Worm (Caenorhabditis elegans) whole organism, L1 larva: Measurements from ENCODE around the gene F58B4.3.

Experiments used
- alr-1 ChIP-seq: fragments of 200-800 bp; sonication (Bioruptor generic); optimal IDR thresholded peaks from 2 replicates; lab custom pipeline; 2018; ENCODE audit warnings: borderline replicate concordance, mild to moderate bottlenecking, missing genetic modification characterization, missing compliant biosample characterization
- ama-1 ChIP-seq: fragments of 150-350 bp; optimal IDR thresholded peaks from 2 replicates; lab custom pipeline; 2014
- blmp-1 ChIP-seq: fragments of 150-350 bp; optimal IDR thresholded peaks from 2 replicates; lab custom pipeline; 2014; ENCODE audit warnings: missing biosample characterization, missing genetic modification characterization
- ceh-90 ChIP-seq: sonication (generic microtip); optimal IDR thresholded peaks from 2 replicates; lab custom pipeline; 2016; ENCODE audit warnings: missing genetic modification characterization, missing compliant biosample characterization
- dpl-1 ChIP-seq, 3 experiments: fragments of 150-350 bp in 2 of 3; sonication (generic microtip) in 1 of 3; optimal IDR thresholded peaks; 2 replicates each; lab custom pipeline; 2014 to 2017; ENCODE audit warnings: missing biosample characterization in 3 of 3, missing genetic modification characterization in 3 of 3, missing genetic modification reagents in 3 of 3
- dsc-1 ChIP-seq: sonication (generic microtip); optimal IDR thresholded peaks from 2 replicates; lab custom pipeline; 2016; ENCODE audit warnings: mild to moderate bottlenecking, missing genetic modification characterization, missing compliant biosample characterization
- efl-1 ChIP-seq, 4 experiments: fragments of 150-350 bp; optimal IDR thresholded peaks in 3 of 4; peaks in 1 of 4; 1 replicate in 1 of 4; 2 replicates in 3 of 4; lab custom pipeline; 2014; ENCODE audit warnings: missing biosample characterization in 2 of 4, missing genetic modification characterization in 2 of 4, missing genetic modification reagents in 2 of 4
- egl-27 ChIP-seq, 2 experiments: fragments of 150-350 bp in 1 of 2; sonication (generic microtip); optimal IDR thresholded peaks; 3 replicates each; lab custom pipeline; 2017 to 2018; ENCODE audit warnings: missing biosample characterization in 2 of 2, missing genetic modification characterization in 2 of 2, missing genetic modification reagents in 2 of 2
- fkh-8 ChIP-seq: sonication (generic microtip); optimal IDR thresholded peaks from 2 replicates; lab custom pipeline; 2016; ENCODE audit warnings: mild to moderate bottlenecking, missing genetic modification characterization, missing compliant biosample characterization
- fos-1 ChIP-seq: fragments of 150-350 bp; optimal IDR thresholded peaks from 2 replicates; lab custom pipeline; 2014; ENCODE audit warnings: missing biosample characterization, missing genetic modification characterization
- hlh-17 ChIP-seq: fragments of 200-800 bp; sonication (Bioruptor generic); optimal IDR thresholded peaks from 2 replicates; lab custom pipeline; 2018; ENCODE audit warnings: missing genetic modification characterization, mild to moderate bottlenecking, missing compliant biosample characterization, moderate library complexity, borderline replicate concordance
- hpl-2 ChIP-seq: fragments of 150-350 bp; optimal IDR thresholded peaks from 2 replicates; lab custom pipeline; 2014; ENCODE audit warnings: missing biosample characterization, missing genetic modification reagents, missing genetic modification characterization
- irx-1 ChIP-seq: sonication (generic microtip); optimal IDR thresholded peaks from 2 replicates; lab custom pipeline; 2016; ENCODE audit warnings: missing genetic modification characterization, missing compliant biosample characterization
- lin-14 ChIP-seq: fragments of 200-800 bp; sonication (Bioruptor generic); optimal IDR thresholded peaks from 2 replicates; lab custom pipeline; 2018; ENCODE audit warnings: mild to moderate bottlenecking, missing genetic modification characterization, moderate library complexity, missing compliant biosample characterization
- lir-3 ChIP-seq: sonication (generic microtip); optimal IDR thresholded peaks from 2 replicates; lab custom pipeline; 2016; ENCODE audit warnings: mild to moderate bottlenecking, missing genetic modification characterization, moderate library complexity, missing compliant biosample characterization; ENCODE audit not compliant: poor library complexity
- mdl-1 ChIP-seq, 2 experiments: fragments of 150-350 bp; optimal IDR thresholded peaks; 2 replicates each; lab custom pipeline; 2014 to 2017; ENCODE audit warnings: missing biosample characterization in 2 of 2, missing genetic modification characterization in 2 of 2, inconsistent platforms in 1 of 2
- nhr-47 ChIP-seq: sonication (generic microtip); optimal IDR thresholded peaks from 2 replicates; lab custom pipeline; 2016; ENCODE audit warnings: mild to moderate bottlenecking, missing genetic modification characterization, moderate library complexity, missing compliant biosample characterization
- nhr-71 ChIP-seq: sonication (generic microtip); optimal IDR thresholded peaks from 2 replicates; lab custom pipeline; 2016; ENCODE audit warnings: mild to moderate bottlenecking, missing genetic modification characterization, moderate library complexity, missing compliant biosample characterization
- nhr-84 ChIP-seq: sonication (generic microtip); optimal IDR thresholded peaks from 2 replicates; lab custom pipeline; 2017; ENCODE audit warnings: missing biosample characterization, missing genetic modification characterization
- nhr-85 ChIP-seq: sonication (generic microtip); peaks from one replicate; lab custom pipeline; 2016; ENCODE audit warnings: missing genetic modification characterization, inconsistent platforms, missing compliant biosample characterization
- nhr-90 ChIP-seq: sonication (generic microtip); optimal IDR thresholded peaks from 2 replicates; lab custom pipeline; 2016; ENCODE audit warnings: mild to moderate bottlenecking, missing genetic modification characterization, missing compliant biosample characterization; ENCODE audit not compliant: poor library complexity
- pag-3 ChIP-seq: sonication (generic microtip); optimal IDR thresholded peaks from 2 replicates; lab custom pipeline; 2017; ENCODE audit warnings: missing genetic modification characterization, mild to moderate bottlenecking, missing compliant biosample characterization, antibody characterized with exemption, borderline replicate concordance; ENCODE audit not compliant: insufficient read depth
- rnt-1 ChIP-seq: sonication (generic microtip); optimal IDR thresholded peaks from 2 replicates; lab custom pipeline; 2016; ENCODE audit warnings: mild to moderate bottlenecking, missing genetic modification characterization, moderate library complexity, missing compliant biosample characterization
- snu-23 ChIP-seq: sonication (generic microtip); optimal IDR thresholded peaks from 2 replicates; lab custom pipeline; 2016; ENCODE audit warnings: missing genetic modification characterization, missing compliant biosample characterization
- sox-4 ChIP-seq: sonication (generic microtip); optimal IDR thresholded peaks from 2 replicates; lab custom pipeline; 2016; ENCODE audit warnings: missing genetic modification characterization, missing compliant biosample characterization
- sup-37 ChIP-seq: fragments of 200-800 bp; sonication (Bioruptor generic); optimal IDR thresholded peaks from 2 replicates; lab custom pipeline; 2018; ENCODE audit warnings: mild to moderate bottlenecking, missing genetic modification characterization, missing compliant biosample characterization
- unc-62 ChIP-seq: fragments of 150-350 bp; optimal IDR thresholded peaks from 2 replicates; lab custom pipeline; 2014; ENCODE audit warnings: missing biosample characterization, missing genetic modification reagents, missing genetic modification characterization
- zip-4 ChIP-seq: fragments of 200-800 bp; sonication (Bioruptor generic); optimal IDR thresholded peaks from 2 replicates; lab custom pipeline; 2018; ENCODE audit warnings: mild to moderate bottlenecking, missing genetic modification characterization, moderate library complexity, missing compliant biosample characterization

Gene F58B4.3

DNA sequence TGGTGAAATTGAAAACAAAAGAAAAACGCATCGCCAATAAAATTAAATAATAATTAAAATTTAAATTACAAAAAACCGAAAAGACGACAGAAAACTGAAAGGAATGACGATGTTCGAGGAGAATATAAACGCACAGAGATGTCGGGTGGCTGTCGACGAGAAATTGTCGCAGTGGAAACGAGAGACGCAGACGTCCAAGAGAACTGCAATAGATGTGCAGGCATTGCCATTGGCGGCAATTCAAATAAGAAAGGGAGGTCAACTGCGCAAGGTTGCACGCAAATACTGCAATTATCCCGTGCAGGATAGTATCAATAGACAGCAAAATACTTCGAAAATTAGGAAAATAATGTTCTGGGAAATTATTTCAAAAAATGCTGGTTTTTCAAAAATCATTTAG lies 32.4 kb upstream of the F58B4.3 start (continued):
- TF ChIP-seq mdl-1 (tag; optimal IDR thresholded peaks at IDR 0.05; lab: Kevin White, UChicago) (peak; percentile 43 to 97), irx-1 (tag; lab: Kevin White, UChicago) (peak; percentile 98), nhr-47 (tag; lab: Kevin White, UChicago) (peak; percentile 99), unc-62 (GFP tag; lab: Kevin White, UChicago) (peak; percentile 54), nhr-84 (tag; lab: Kevin White, UChicago) (peak; percentile 45), nhr-71 (tag; lab: Kevin White, UChicago) (peak; percentile 100)

DNA sequence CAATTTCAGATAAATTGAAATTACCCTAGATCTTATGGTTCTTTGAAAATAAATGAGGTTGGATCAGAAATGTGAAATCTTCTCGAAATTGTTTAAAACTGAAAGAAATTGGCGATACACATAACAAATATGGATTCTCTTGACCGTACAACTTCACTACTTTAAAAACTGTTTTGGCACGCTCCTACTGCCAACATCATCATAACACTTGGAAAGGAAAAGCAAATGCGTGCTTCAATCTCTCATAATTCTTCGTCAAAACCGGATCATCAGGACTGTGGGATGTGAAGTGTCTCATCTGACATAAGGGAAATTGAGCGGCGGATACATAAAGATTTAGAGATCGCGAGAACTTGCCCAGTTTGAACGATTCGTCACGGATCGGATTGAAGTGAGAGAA lies 31.5 kb upstream of the F58B4.3 start, which contains the start of gene F32D8.7:
Gene F32D8.7, plus strand, starts transcription at position 329 of the 400 bp plus-strand sequence.
- TF ChIP-seq ceh-90 (tag; lab: Kevin White, UChicago) (no peak), efl-1 (optimal IDR thresholded peaks at IDR 0.05; lab: Kevin White, UChicago) (no peak), efl-1 (GFP tag; optimal IDR thresholded peaks at IDR 0.05 in 1 of 2; lab: Kevin White, UChicago) (peak in 1 of 2 experiments; percentile 80), blmp-1 (tag; lab: Kevin White, UChicago) (peak; percentile 79), sup-37 (no peak), zip-4 (GFP tag; lab: Kevin White, UChicago) (no peak), pag-3 (no peak), fos-1 (tag; lab: Kevin White, UChicago) (no peak)

DNA sequence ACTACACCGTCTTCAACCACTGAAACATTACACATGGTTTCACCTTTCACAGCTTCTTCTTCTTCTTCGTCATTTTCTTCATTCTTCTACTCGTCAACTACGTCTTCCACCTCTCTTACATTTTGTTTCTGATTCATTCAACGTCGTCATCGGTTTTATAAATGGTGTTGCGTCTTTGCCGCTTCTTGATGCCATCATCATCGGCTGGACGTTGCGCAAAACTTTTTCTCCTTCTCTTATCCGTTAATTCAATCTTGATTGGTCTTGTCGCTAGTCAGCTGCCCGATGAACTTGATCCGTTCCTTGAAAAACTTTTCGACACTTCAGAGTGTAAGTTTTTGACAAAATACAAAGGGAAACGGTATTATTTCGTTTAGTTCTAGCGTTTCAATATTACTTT lies 31.0 kb upstream of the F58B4.3 start:
- TF ChIP-seq nhr-85 (tag; lab: Kevin White, UChicago) (peak; percentile 69), efl-1 (optimal IDR thresholded peaks at IDR 0.05; lab: Kevin White, UChicago) (no peak), efl-1 (GFP tag; optimal IDR thresholded peaks at IDR 0.05 in 1 of 2; lab: Kevin White, UChicago) (peak in 1 of 2 experiments; percentile 80), blmp-1 (tag; lab: Kevin White, UChicago) (peak; percentile 72), lin-14 (GFP tag; lab: Kevin White, UChicago) (peak; percentile 41), hpl-2 (GFP tag; lab: Kevin White, UChicago) (no peak)

DNA sequence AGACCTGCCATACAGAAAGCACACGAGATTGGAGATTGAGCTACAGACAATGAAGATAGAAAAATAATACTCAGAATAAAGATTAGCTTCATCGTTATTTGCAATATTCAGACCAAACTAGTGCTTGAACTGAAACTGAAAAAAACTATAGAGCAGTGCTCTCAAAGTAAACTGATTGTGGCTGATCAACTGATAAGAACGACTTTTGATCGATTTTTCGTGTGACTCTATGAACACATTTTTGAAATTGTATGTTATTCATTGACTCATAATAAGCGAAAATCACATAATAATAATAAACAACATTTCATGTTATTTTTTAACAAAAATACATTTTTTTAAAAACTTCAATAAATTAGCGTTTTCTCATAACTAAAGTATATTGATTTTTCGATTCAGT lies 28.5 kb upstream of the F58B4.3 start, which contains the start of gene spp-16:
Gene spp-16, minus strand, starts transcription at position 179 of the 400 bp plus-strand sequence.
- no peak for TF ChIP-seq dpl-1 (GFP tag; optimal IDR thresholded peaks at IDR 0.05; lab: Kevin White, UChicago)
- TF ChIP-seq efl-1 (optimal IDR thresholded peaks at IDR 0.05; lab: Kevin White, UChicago) = no peak
- peak in 1 of 2 experiments; percentile 48 for TF ChIP-seq efl-1 (GFP tag; optimal IDR thresholded peaks at IDR 0.05 in 1 of 2; lab: Kevin White, UChicago)

DNA sequence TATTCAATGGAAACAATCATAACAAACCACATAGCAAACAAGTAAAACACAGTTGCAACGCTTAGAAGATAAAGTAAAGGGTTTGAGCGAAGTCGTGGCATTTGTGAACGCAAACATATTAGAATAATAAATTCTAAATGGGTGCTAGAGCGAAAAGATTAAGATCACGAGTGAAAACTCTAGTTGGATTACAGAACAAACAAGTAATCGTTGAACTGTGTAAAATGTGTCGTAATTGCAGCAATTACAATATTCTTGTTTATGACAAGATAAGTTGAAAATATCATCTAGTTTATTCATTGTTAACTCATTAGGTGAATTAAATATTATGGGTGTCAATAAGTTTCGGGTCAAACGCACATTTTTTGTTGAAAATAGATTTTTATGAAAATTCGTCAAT lies 26.9 kb upstream of the F58B4.3 start, which contains the start of gene F32D8.8:
Gene F32D8.8, minus strand, starts transcription at position 101 of the 400 bp plus-strand sequence.
- no peak for TF ChIP-seq nhr-90 (tag; lab: Kevin White, UChicago)
- no peak for TF ChIP-seq ama-1
- no peak for TF ChIP-seq lir-3
- TF ChIP-seq sox-4 (tag; lab: Kevin White, UChicago) = no peak
- no peak for TF ChIP-seq hlh-17 (GFP tag; lab: Kevin White, UChicago)
- no peak for TF ChIP-seq alr-1 (tag; lab: Kevin White, UChicago)
- no peak for TF ChIP-seq zip-4 (GFP tag; lab: Kevin White, UChicago)
- no peak for TF ChIP-seq lin-14 (GFP tag; lab: Kevin White, UChicago)
- no peak for TF ChIP-seq rnt-1 (tag; lab: Kevin White, UChicago)
- no peak for TF ChIP-seq egl-27 (tag; optimal IDR thresholded peaks at IDR 0.05; lab: Kevin White, UChicago)
- TF ChIP-seq, all 84 proteins: peak for 0

DNA sequence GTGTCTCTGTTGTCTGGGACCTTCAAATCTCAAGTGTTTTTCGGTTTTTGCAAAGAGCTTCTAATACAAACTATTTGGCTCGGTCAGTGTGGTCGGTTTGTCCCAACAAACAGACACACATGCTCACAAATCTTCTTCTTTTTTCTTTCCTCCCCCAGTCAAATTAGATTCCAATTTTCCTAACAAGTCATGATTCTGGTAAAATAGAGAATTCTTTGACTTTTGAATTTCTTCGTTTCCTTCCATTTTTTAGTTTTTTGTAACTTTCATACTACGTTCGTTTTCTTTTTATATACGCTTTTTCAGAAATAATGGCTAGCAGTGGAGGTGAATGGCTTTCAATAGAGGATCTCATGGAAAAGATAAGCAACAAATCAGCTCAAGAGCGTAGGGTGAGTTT lies 25.9 kb upstream of the F58B4.3 start, which contains the start of gene F32D8.15:
Gene F32D8.15, plus strand, starts transcription at position 301 of the 400 bp plus-strand sequence.
- TF ChIP-seq lin-14 (GFP tag; lab: Kevin White, UChicago) (peak; percentile 40), fkh-8 (tag; lab: Kevin White, UChicago) (no peak), dsc-1 (peak; percentile 4), hlh-17 (GFP tag; lab: Kevin White, UChicago) (no peak), snu-23 (GFP tag; lab: Kevin White, UChicago) (no peak)
